Worm (Caenorhabditis elegans) whole organism, L3 larva: Measurements from ENCODE around the gene msp-55.

Source experiments
- R02D3.7 ChIP-seq: fragments of 150-350 bp; optimal IDR thresholded peaks from 2 replicates; lab custom pipeline; 2014; ENCODE audit warnings: missing biosample characterization, missing genetic modification characterization
- ceh-82 ChIP-seq: fragments of 150-350 bp; optimal IDR thresholded peaks from 2 replicates; lab custom pipeline; 2014; ENCODE audit warnings: missing biosample characterization, missing genetic modification characterization
- elt-2 ChIP-seq: sonication (generic microtip); optimal IDR thresholded peaks from 2 replicates; lab custom pipeline; 2016; ENCODE audit warnings: missing genetic modification reagents, mild to moderate bottlenecking, missing genetic modification characterization, missing compliant biosample characterization
- elt-3 ChIP-seq, 3 experiments: fragments of 150-350 bp in 1 of 3; sonication (generic microtip) in 2 of 3; optimal IDR thresholded peaks; 2 replicates in 2 of 3; 4 replicates in 1 of 3; lab custom pipeline; 2014 to 2017; ENCODE audit warnings: missing biosample characterization in 3 of 3, missing genetic modification characterization in 3 of 3
- fkh-10 ChIP-seq: sonication (generic microtip); optimal IDR thresholded peaks from 2 replicates; lab custom pipeline; 2017; ENCODE audit warnings: missing biosample characterization, missing genetic modification reagents, missing genetic modification characterization
- lin-15B ChIP-seq: fragments of 150-350 bp; optimal IDR thresholded peaks from 2 replicates; lab custom pipeline; 2014; ENCODE audit warnings: missing biosample characterization, missing genetic modification characterization
- nhr-11 ChIP-seq: fragments of 150-350 bp; optimal IDR thresholded peaks from 2 replicates; lab custom pipeline; 2014; ENCODE audit warnings: missing biosample characterization, missing genetic modification characterization
- nhr-12 ChIP-seq: fragments of 150-350 bp; optimal IDR thresholded peaks from 2 replicates; lab custom pipeline; 2014; ENCODE audit warnings: missing biosample characterization, missing genetic modification characterization
- nhr-237 ChIP-seq: fragments of 150-350 bp; optimal IDR thresholded peaks from 2 replicates; lab custom pipeline; 2014; ENCODE audit warnings: missing biosample characterization, missing genetic modification characterization
- pqm-1 ChIP-seq: fragments of 150-350 bp; optimal IDR thresholded peaks from 2 replicates; lab custom pipeline; 2017; ENCODE audit warnings: missing biosample characterization, missing genetic modification characterization, inconsistent platforms
- snpc-4 ChIP-seq: fragments of 150-350 bp; optimal IDR thresholded peaks from 2 replicates; lab custom pipeline; 2014; ENCODE audit warnings: missing biosample characterization, missing genetic modification characterization
- unc-39 ChIP-seq: sonication (generic microtip); optimal IDR thresholded peaks from 4 replicates; lab custom pipeline; 2017; ENCODE audit warnings: missing biosample characterization, missing genetic modification characterization
- unc-62 ChIP-seq: fragments of 150-350 bp; sonication (generic microtip); optimal IDR thresholded peaks from 4 replicates; lab custom pipeline; 2014; ENCODE audit warnings: missing biosample characterization, missing genetic modification reagents, missing genetic modification characterization
- zag-1 ChIP-seq: fragments of 150-350 bp; optimal IDR thresholded peaks from 2 replicates; lab custom pipeline; 2014; ENCODE audit warnings: missing biosample characterization, missing genetic modification characterization

DNA sequence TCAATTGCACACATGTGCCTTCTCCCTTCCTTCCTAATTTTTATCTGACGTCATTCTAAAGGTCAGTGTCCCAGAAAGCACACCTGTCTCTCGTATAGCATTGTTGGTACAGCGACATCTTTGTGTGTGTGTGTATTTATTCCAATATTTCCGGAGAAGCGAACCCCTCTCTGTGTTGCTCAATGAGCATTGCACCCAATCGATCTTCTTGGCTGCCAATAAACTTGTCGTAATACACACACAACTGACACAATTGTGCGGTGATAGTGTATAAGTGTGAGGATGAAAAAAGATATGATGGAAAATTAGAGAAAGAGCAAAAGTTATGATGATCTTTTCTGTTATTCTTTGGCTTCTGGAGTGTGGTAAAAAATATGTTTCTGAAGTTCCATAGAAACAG is 20.8 kb upstream of the msp-55 start:
- TF ChIP-seq lin-15B (tag; lab: Kevin White, UChicago) (no peak), nhr-11 (no peak), ceh-82 (no peak), zag-1 (tag; lab: Kevin White, UChicago) (no peak), nhr-12 (no peak), elt-3 (tag; optimal IDR thresholded peaks at IDR 0.05; lab: Kevin White, UChicago) (no peak), R02D3.7 (tag; lab: Kevin White, UChicago) (no peak), nhr-237 (no peak), pqm-1 (tag; lab: Kevin White, UChicago) (no peak), elt-2 (tag; lab: Kevin White, UChicago) (no peak), unc-39 (tag; lab: Kevin White, UChicago) (no peak), fkh-10 (GFP tag; lab: Kevin White, UChicago) (no peak), snpc-4 (tag; lab: Kevin White, UChicago) (no peak), unc-62 (GFP tag; lab: Kevin White, UChicago) (no peak)
